Worm (Caenorhabditis elegans) whole organism, L4 larva: Measurements from ENCODE around the gene cblc-1.

Experiments used
- aly-2 ChIP-seq: sonication (generic microtip); optimal IDR thresholded peaks from 2 replicates; lab custom pipeline; 2018; ENCODE audit warnings: missing biosample characterization, missing genetic modification characterization
- ctbp-1 ChIP-seq: fragments of 200-800 bp; sonication (Bioruptor generic); IDR thresholded peaks from 2 replicates; pipeline ENCODE4 v1.3.6; 2022; ENCODE audit warnings: missing genetic modification reagents, missing genetic modification characterization, missing compliant biosample characterization
- hif-1 ChIP-seq, 2 experiments: sonication (generic microtip); optimal IDR thresholded peaks; 2 replicates each; lab custom pipeline; 2016 to 2017; ENCODE audit warnings: missing compliant biosample characterization in 2 of 2, missing genetic modification characterization in 2 of 2, missing genetic modification reagents in 2 of 2, missing genotype in 2 of 2, mild to moderate bottlenecking in 1 of 2
- lin-1 ChIP-seq: fragments of 200-800 bp; sonication (Bioruptor generic); IDR thresholded peaks from 2 replicates; pipeline ENCODE4 v1.3.6; 2022; ENCODE audit warnings: missing genetic modification reagents, missing genetic modification characterization, missing compliant biosample characterization
- lin-39 ChIP-seq: fragments of 150-350 bp; optimal IDR thresholded peaks from 2 replicates; lab custom pipeline; 2014; ENCODE audit warnings: missing biosample characterization, missing genetic modification reagents, missing genetic modification characterization
- madf-5 ChIP-seq, 2 experiments: fragments of 200-800 bp; sonication (Bioruptor generic); IDR thresholded peaks; 2 replicates each; pipeline ENCODE4 v1.3.6; 2022; ENCODE audit warnings: missing compliant biosample characterization in 2 of 2, missing genetic modification characterization in 2 of 2
- nhr-41 ChIP-seq: fragments of 200-800 bp; sonication (Bioruptor generic); IDR thresholded peaks from 2 replicates; pipeline ENCODE4 v1.3.6; 2022; ENCODE audit warnings: missing genetic modification reagents, missing genetic modification characterization, missing compliant biosample characterization
- nhr-76 ChIP-seq: fragments of 150-350 bp; optimal IDR thresholded peaks from 2 replicates; lab custom pipeline; 2014; ENCODE audit warnings: missing biosample characterization, missing genetic modification characterization
- unc-130 ChIP-seq: sonication (generic microtip); optimal IDR thresholded peaks from 2 replicates; lab custom pipeline; 2016; ENCODE audit warnings: missing genetic modification reagents, missing genetic modification characterization, missing compliant biosample characterization
- unc-62 ChIP-seq, 3 experiments: fragments of 150-350 bp in 1 of 3; sonication (generic microtip); optimal IDR thresholded peaks in 2 of 3; peaks in 1 of 3; 1 replicate in 1 of 3; 2 replicates in 2 of 3; lab custom pipeline; 2014 to 2017; ENCODE audit warnings: missing biosample characterization in 3 of 3, missing genetic modification characterization in 3 of 3, missing genetic modification reagents in 3 of 3, missing genotype in 1 of 3
- zag-1 ChIP-seq: fragments of 150-350 bp; optimal IDR thresholded peaks from 2 replicates; lab custom pipeline; 2014; ENCODE audit warnings: missing biosample characterization, missing genetic modification characterization
- ztf-11 ChIP-seq: fragments of 150-350 bp; optimal IDR thresholded peaks from 2 replicates; lab custom pipeline; 2014; ENCODE audit warnings: missing biosample characterization, missing genetic modification characterization

- TF ChIP-seq unc-62 (GFP tag; optimal IDR thresholded peaks at IDR 0.05 in 1 of 2; lab: Kevin White, UChicago), result no peak
- TF ChIP-seq unc-62 (tag; optimal IDR thresholded peaks at IDR 0.05; lab: Kevin White, UChicago), result no peak
- no peak for TF ChIP-seq nhr-41 (GFP tag; lab: Robert Waterston, UW)
- TF ChIP-seq hif-1 (tag; optimal IDR thresholded peaks at IDR 0.05; lab: Kevin White, UChicago), result no peak
- TF ChIP-seq ztf-11 (tag; lab: Kevin White, UChicago), result no peak
- TF ChIP-seq zag-1 (tag; lab: Kevin White, UChicago), result no peak
- TF ChIP-seq aly-2 (tag; lab: Kevin White, UChicago), result no peak
- no peak for TF ChIP-seq madf-5 (GFP tag; IDR thresholded peaks at IDR 0.05; lab: Robert Waterston, UW)
- no peak for TF ChIP-seq ctbp-1 (GFP tag; lab: Robert Waterston, UW)
- no peak for TF ChIP-seq nhr-76
- no peak for TF ChIP-seq lin-1 (GFP tag; lab: Robert Waterston, UW)
- TF ChIP-seq lin-39 (tag; lab: Kevin White, UChicago), result no peak
- no peak for TF ChIP-seq unc-130 (GFP tag; lab: Kevin White, UChicago)
These were observed 19.7 kb upstream of the cblc-1 start for ce11 chrII:4960690-4961089.
